Worm (Caenorhabditis elegans) whole organism, L1 larva: ENCODE measurements around the gene gldi-7.

Experiments
- mdl-1 ChIP-seq, 2 experiments: fragments of 150-350 bp; optimal IDR thresholded peaks; 2 replicates each; lab custom pipeline; 2014 to 2017; ENCODE audit warnings: missing biosample characterization in 2 of 2, missing genetic modification characterization in 2 of 2, inconsistent platforms in 1 of 2
- nhr-11 ChIP-seq: fragments of 150-350 bp; optimal IDR thresholded peaks from 2 replicates; lab custom pipeline; 2014; ENCODE audit warnings: missing biosample characterization, missing genetic modification characterization
- nhr-77 ChIP-seq: fragments of 150-350 bp; optimal IDR thresholded peaks from 2 replicates; lab custom pipeline; 2014; ENCODE audit warnings: missing biosample characterization, missing genetic modification characterization
- sox-4 ChIP-seq: sonication (generic microtip); optimal IDR thresholded peaks from 2 replicates; lab custom pipeline; 2016; ENCODE audit warnings: missing genetic modification characterization, missing compliant biosample characterization
- unc-62 ChIP-seq: fragments of 150-350 bp; optimal IDR thresholded peaks from 2 replicates; lab custom pipeline; 2014; ENCODE audit warnings: missing biosample characterization, missing genetic modification reagents, missing genetic modification characterization
- ztf-11 ChIP-seq, 2 experiments: sonication (generic microtip); optimal IDR thresholded peaks; 2 replicates each; lab custom pipeline; 2016 to 2017; ENCODE audit warnings: missing genetic modification characterization in 2 of 2, missing biosample characterization in 1 of 2, missing compliant biosample characterization in 1 of 2

DNA sequence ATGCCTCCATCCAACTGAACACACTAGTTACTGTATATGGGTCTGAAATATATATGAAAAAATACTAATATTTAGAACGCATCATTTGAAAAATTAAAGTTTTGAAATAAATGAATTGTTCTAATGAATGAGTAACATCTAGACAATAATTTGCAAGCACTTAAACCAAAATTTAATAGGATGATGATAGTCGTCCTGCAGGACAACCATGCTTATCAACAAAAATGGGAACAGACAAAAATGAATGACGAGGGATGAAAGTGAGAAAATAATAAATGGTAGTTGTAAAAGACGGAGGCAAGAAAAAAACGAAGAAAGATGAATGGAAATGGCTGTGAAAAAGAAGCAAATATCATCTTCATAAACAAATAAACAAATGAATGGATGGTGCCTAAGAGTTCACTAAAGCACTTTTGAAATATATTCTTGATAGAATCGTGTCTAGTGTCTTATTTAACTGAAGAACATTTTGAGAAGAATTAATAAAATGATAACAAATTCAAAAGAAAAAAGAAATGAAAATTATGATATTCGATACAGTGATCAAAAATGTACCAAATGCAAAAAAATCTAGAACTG, at the start of gene gldi-7:
- TF ChIP-seq unc-62 (GFP tag; lab: Kevin White, UChicago) (no peak), mdl-1 (tag; optimal IDR thresholded peaks at IDR 0.05; lab: Kevin White, UChicago) (no peak), nhr-77 (no peak), ztf-11 (tag; optimal IDR thresholded peaks at IDR 0.05; lab: Kevin White, UChicago) (no peak), sox-4 (tag; lab: Kevin White, UChicago) (no peak), nhr-11 (tag; lab: Kevin White, UChicago) (no peak)
